Worm (Caenorhabditis elegans): Measurements from ENCODE around the gene C28H8.7.

- TF ChIP-seq ceh-90 (tag; optimal IDR thresholded peaks at IDR 0.05), result no peak
- TF ChIP-seq unc-130 (tag; optimal IDR thresholded peaks at IDR 0.05), result no peak
- TF ChIP-seq pag-3 (tag; optimal IDR thresholded peaks at IDR 0.05; ENCODE audit: borderline replicate concordance, insufficient read depth), result no peak
- no peak for TF ChIP-seq zag-1 (tag; optimal IDR thresholded peaks at IDR 0.05)
- no peak for TF ChIP-seq ztf-11 (tag; optimal IDR thresholded peaks at IDR 0.05)
- TF ChIP-seq lin-14 (GFP tag; optimal IDR thresholded peaks at IDR 0.05), result no peak
- TF ChIP-seq unc-62 (GFP tag; optimal IDR thresholded peaks at IDR 0.05), result no peak
- no peak for TF ChIP-seq snpc-4 (tag; optimal IDR thresholded peaks at IDR 0.05)
- no peak for TF ChIP-seq efl-3 (GFP tag; optimal IDR thresholded peaks at IDR 0.05)
- TF ChIP-seq lin-39 (tag; optimal IDR thresholded peaks at IDR 0.05), result no peak
- no peak for TF ChIP-seq isw-1 (GFP tag; IDR thresholded peaks at IDR 0.05)
- no peak for TF ChIP-seq ceh-8 (GFP tag; optimal IDR thresholded peaks at IDR 0.05)
- TF ChIP-seq xbp-1 (tag; optimal IDR thresholded peaks at IDR 0.05), result no peak
- TF ChIP-seq mdl-1 (tag; optimal IDR thresholded peaks at IDR 0.05), result no peak
Observed at ce11 chrIII:5863774-5864173, 23.0 kb downstream of the C28H8.7 start, which contains the start of gene dnpp-1.
